Worm (Caenorhabditis elegans) whole organism, L4 larva: ENCODE results near the gene lec-1.

Experiments used
- D1046.2 ChIP-seq: fragments of 200-800 bp; sonication (Bioruptor generic); IDR thresholded peaks from 2 replicates; pipeline ENCODE4 v1.3.6; 2022; ENCODE audit warnings: missing genetic modification characterization, missing compliant biosample characterization
- F37D6.2 ChIP-seq: sonication (generic microtip); optimal IDR thresholded peaks from 2 replicates; lab custom pipeline; 2016; ENCODE audit warnings: mild to moderate bottlenecking, missing genetic modification characterization, missing compliant biosample characterization
- F49E8.2 ChIP-seq: sonication (generic microtip); optimal IDR thresholded peaks from 2 replicates; lab custom pipeline; 2016; ENCODE audit warnings: missing compliant biosample characterization, mild to moderate bottlenecking, missing genetic modification characterization, borderline replicate concordance
- T20F7.1 ChIP-seq: fragments of 200-800 bp; sonication (Bioruptor generic); optimal IDR thresholded peaks from 2 replicates; lab custom pipeline; 2018; ENCODE audit warnings: mild to moderate bottlenecking, missing genetic modification characterization, missing compliant biosample characterization
- T26A8.4 ChIP-seq: fragments of 200-800 bp; sonication (Bioruptor generic); IDR thresholded peaks from 2 replicates; pipeline ENCODE4 v1.3.6; 2022; ENCODE audit warnings: missing genetic modification characterization, missing compliant biosample characterization
- Y48G9A.11 ChIP-seq: fragments of 200-800 bp; sonication (Bioruptor generic); IDR thresholded peaks from 2 replicates; pipeline ENCODE4 v1.3.6; 2022; ENCODE audit warnings: missing genetic modification reagents, missing genetic modification characterization, missing compliant biosample characterization
- Y75B8A.6 ChIP-seq: fragments of 200-800 bp; sonication (Bioruptor generic); IDR thresholded peaks from 2 replicates; pipeline ENCODE4 v1.3.6; 2022; ENCODE audit warnings: missing genetic modification reagents, missing genetic modification characterization, missing compliant biosample characterization
- ZK337.2 ChIP-seq: fragments of 200-800 bp; sonication (Bioruptor generic); IDR thresholded peaks from 2 replicates; pipeline ENCODE4 v1.3.6; 2022; ENCODE audit warnings: missing genetic modification reagents, missing genetic modification characterization, missing compliant biosample characterization
- ZK546.5 ChIP-seq, 2 experiments: sonication (generic microtip); optimal IDR thresholded peaks; 2 replicates each; lab custom pipeline; 2017; ENCODE audit warnings: missing biosample characterization in 2 of 2, missing genetic modification characterization in 2 of 2
- aha-1 ChIP-seq: fragments of 150-350 bp; peaks from one replicate; lab custom pipeline; 2014; ENCODE audit warnings: missing biosample characterization, missing genetic modification characterization
- attf-4 ChIP-seq: sonication (generic microtip); optimal IDR thresholded peaks from 3 replicates; lab custom pipeline; 2017; ENCODE audit warnings: missing biosample characterization, missing genetic modification characterization
- ceh-62 ChIP-seq: sonication (generic microtip); optimal IDR thresholded peaks from 2 replicates; lab custom pipeline; 2017; ENCODE audit warnings: missing biosample characterization, missing genetic modification characterization
- daf-12 ChIP-seq: fragments of 150-350 bp; optimal IDR thresholded peaks from 2 replicates; lab custom pipeline; 2014; ENCODE audit warnings: missing biosample characterization, missing genetic modification reagents, missing genetic modification characterization
- daf-16 ChIP-seq, 3 experiments: sonication (generic microtip); optimal IDR thresholded peaks; 2 replicates each; lab custom pipeline; 2016 to 2017; ENCODE audit warnings: missing genetic modification characterization in 3 of 3, missing genetic modification reagents in 3 of 3, mild to moderate bottlenecking in 2 of 3, missing compliant biosample characterization in 2 of 3, missing biosample characterization in 1 of 3, moderate library complexity in 1 of 3
- dmd-9 ChIP-seq: fragments of 200-800 bp; sonication (Bioruptor generic); IDR thresholded peaks from 2 replicates; pipeline ENCODE4 v1.3.6; 2022; ENCODE audit warnings: missing genetic modification reagents, missing genetic modification characterization, missing compliant biosample characterization
- dpl-1 ChIP-seq: fragments of 150-350 bp; optimal IDR thresholded peaks from 2 replicates; lab custom pipeline; 2014; ENCODE audit warnings: missing biosample characterization, missing genetic modification reagents, missing genetic modification characterization
- duxl-1 ChIP-seq: sonication (generic microtip); optimal IDR thresholded peaks from 2 replicates; lab custom pipeline; 2016; ENCODE audit warnings: mild to moderate bottlenecking, missing genetic modification characterization, moderate library complexity, missing compliant biosample characterization; ENCODE audit not compliant: poor library complexity
- hlh-30 ChIP-seq: sonication (generic microtip); optimal IDR thresholded peaks from 2 replicates; lab custom pipeline; 2017; ENCODE audit warnings: antibody characterized with exemption, mild to moderate bottlenecking, missing genetic modification characterization, missing compliant biosample characterization; ENCODE audit not compliant: insufficient read depth
- lin-1 ChIP-seq: fragments of 200-800 bp; sonication (Bioruptor generic); IDR thresholded peaks from 2 replicates; pipeline ENCODE4 v1.3.6; 2022; ENCODE audit warnings: missing genetic modification reagents, missing genetic modification characterization, missing compliant biosample characterization
- lin-38 ChIP-seq: fragments of 200-800 bp; sonication (Bioruptor generic); IDR thresholded peaks from 2 replicates; pipeline ENCODE4 v1.3.6; 2022; ENCODE audit warnings: missing genetic modification reagents, missing genetic modification characterization, missing compliant biosample characterization
- lir-3 ChIP-seq: sonication (generic microtip); optimal IDR thresholded peaks from 2 replicates; lab custom pipeline; 2016; ENCODE audit warnings: mild to moderate bottlenecking, missing genetic modification characterization, missing compliant biosample characterization
- lsy-2 ChIP-seq, 2 experiments: fragments of 150-350 bp in 1 of 2; sonication (generic microtip) in 1 of 2; optimal IDR thresholded peaks; 2 replicates each; lab custom pipeline; 2014 to 2017; ENCODE audit warnings: missing biosample characterization in 2 of 2, missing genetic modification characterization in 2 of 2
- madf-5 ChIP-seq, 2 experiments: fragments of 200-800 bp; sonication (Bioruptor generic); IDR thresholded peaks; 2 replicates each; pipeline ENCODE4 v1.3.6; 2022; ENCODE audit warnings: missing compliant biosample characterization in 2 of 2, missing genetic modification characterization in 2 of 2
- mep-1 ChIP-seq: fragments of 150-350 bp; sonication (generic microtip); optimal IDR thresholded peaks from 3 replicates; lab custom pipeline; 2014; ENCODE audit warnings: missing biosample characterization, missing genetic modification characterization
- nhr-102 ChIP-seq: sonication (generic microtip); optimal IDR thresholded peaks from 2 replicates; lab custom pipeline; 2016; ENCODE audit warnings: mild to moderate bottlenecking, missing genetic modification characterization, moderate library complexity, missing compliant biosample characterization
- nhr-11 ChIP-seq: fragments of 150-350 bp; optimal IDR thresholded peaks from 2 replicates; lab custom pipeline; 2014; ENCODE audit warnings: missing biosample characterization, missing genetic modification characterization
- nhr-42 ChIP-seq: fragments of 200-800 bp; sonication (Bioruptor generic); IDR thresholded peaks from 2 replicates; pipeline ENCODE4 v1.3.6; 2022; ENCODE audit warnings: missing genetic modification characterization, missing compliant biosample characterization
- nhr-76 ChIP-seq: fragments of 150-350 bp; optimal IDR thresholded peaks from 2 replicates; lab custom pipeline; 2014; ENCODE audit warnings: missing biosample characterization, missing genetic modification characterization
- nhr-77 ChIP-seq: fragments of 150-350 bp; optimal IDR thresholded peaks from 2 replicates; lab custom pipeline; 2014; ENCODE audit warnings: missing biosample characterization, missing genetic modification characterization
- pha-4 ChIP-seq, 2 experiments: fragments of 150-350 bp in 1 of 2; fragments of 200-800 bp in 1 of 2; sonication (Bioruptor generic) in 1 of 2; IDR thresholded peaks in 1 of 2; optimal IDR thresholded peaks in 1 of 2; 2 replicates each; pipeline versions ENCODE4 v1.3.6 to Lab custom; 2014 to 2022; ENCODE audit warnings: missing genetic modification characterization in 2 of 2, missing genetic modification reagents in 2 of 2, missing biosample characterization in 1 of 2, missing compliant biosample characterization in 1 of 2
- php-3 ChIP-seq: fragments of 200-800 bp; sonication (Bioruptor generic); IDR thresholded peaks from 2 replicates; pipeline ENCODE4 v1.3.6; 2022; ENCODE audit warnings: missing genetic modification reagents, missing genetic modification characterization, missing compliant biosample characterization
- sdz-12 ChIP-seq: fragments of 200-800 bp; sonication (Bioruptor generic); optimal IDR thresholded peaks from 2 replicates; lab custom pipeline; 2018; ENCODE audit warnings: mild to moderate bottlenecking, missing genetic modification characterization, missing compliant biosample characterization
- set-16 ChIP-seq: fragments of 200-800 bp; sonication (Bioruptor generic); IDR thresholded peaks from 2 replicates; pipeline ENCODE4 v1.3.6; 2022; ENCODE audit warnings: missing genetic modification reagents, missing genetic modification characterization, missing compliant biosample characterization
- skn-1 ChIP-seq: fragments of 150-350 bp; optimal IDR thresholded peaks from 2 replicates; lab custom pipeline; 2014; ENCODE audit warnings: missing biosample characterization, missing genetic modification characterization
- snpc-1.2 ChIP-seq: fragments of 200-800 bp; sonication (Bioruptor generic); IDR thresholded peaks from 2 replicates; pipeline ENCODE4 v1.3.6; 2022; ENCODE audit warnings: missing genetic modification reagents, missing genetic modification characterization, missing compliant biosample characterization
- snpc-4 ChIP-seq: fragments of 150-350 bp; optimal IDR thresholded peaks from 2 replicates; lab custom pipeline; 2014; ENCODE audit warnings: missing biosample characterization, missing genetic modification characterization
- spr-3 ChIP-seq: fragments of 200-800 bp; sonication (Bioruptor generic); optimal IDR thresholded peaks from 2 replicates; lab custom pipeline; 2018; ENCODE audit warnings: mild to moderate bottlenecking, missing genetic modification characterization, missing compliant biosample characterization
- tra-1 ChIP-seq: fragments of 200-800 bp; sonication (Bioruptor generic); IDR thresholded peaks from 2 replicates; pipeline ENCODE4 v1.3.6; 2022; ENCODE audit warnings: missing genetic modification reagents, missing genetic modification characterization, missing compliant biosample characterization
- unc-62 ChIP-seq, 3 experiments: fragments of 150-350 bp in 1 of 3; sonication (generic microtip); optimal IDR thresholded peaks in 2 of 3; peaks in 1 of 3; 1 replicate in 1 of 3; 2 replicates in 2 of 3; lab custom pipeline; 2014 to 2017; ENCODE audit warnings: missing biosample characterization in 3 of 3, missing genetic modification characterization in 3 of 3, missing genetic modification reagents in 3 of 3, missing genotype in 1 of 3
- vab-7 ChIP-seq: fragments of 200-800 bp; sonication (Bioruptor generic); IDR thresholded peaks from 2 replicates; pipeline ENCODE4 v1.3.6; 2022; ENCODE audit warnings: missing genetic modification reagents, missing genetic modification characterization, missing compliant biosample characterization
- zag-1 ChIP-seq: fragments of 150-350 bp; optimal IDR thresholded peaks from 2 replicates; lab custom pipeline; 2014; ENCODE audit warnings: missing biosample characterization, missing genetic modification characterization
- zfp-3 ChIP-seq: fragments of 200-800 bp; sonication (Bioruptor generic); conservative IDR thresholded peaks from 2 replicates; pipeline ENCODE4 v1.3.6; 2022; ENCODE audit warnings: missing genetic modification reagents, missing genetic modification characterization, missing compliant biosample characterization

The lec-1 gene

DNA sequence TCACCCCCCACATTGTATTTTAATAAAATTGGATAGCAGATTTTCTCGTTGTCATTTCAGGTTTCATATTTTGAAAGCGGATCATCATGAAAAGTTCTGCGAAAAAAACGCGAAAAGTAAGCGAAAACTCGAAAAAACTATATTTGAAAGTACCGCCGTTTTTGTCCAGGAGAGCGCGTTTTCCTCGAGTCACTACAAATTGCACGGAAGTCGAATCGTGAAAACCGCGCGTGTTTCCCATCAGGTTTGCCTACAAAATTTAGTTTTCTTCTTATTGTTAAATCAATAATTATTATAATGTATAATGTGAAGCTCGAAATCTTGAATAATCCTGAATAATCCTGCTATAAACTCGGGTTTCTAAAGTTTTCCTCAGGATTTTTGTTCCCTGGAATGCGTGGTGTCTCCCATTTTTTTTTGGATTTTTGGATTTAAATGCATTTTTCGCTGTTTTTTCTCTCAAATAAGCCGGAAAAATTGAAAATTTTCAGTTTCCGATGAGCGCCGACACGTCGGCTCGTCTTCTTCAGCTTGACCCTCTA, 4.4 kb downstream of the lec-1 start, which contains the start of gene btf-1 (continued):
- TF ChIP-seq daf-16 (GFP tag; optimal IDR thresholded peaks at IDR 0.05; lab: Kevin White, UChicago) (peak in 1 of 2 experiments; percentile 15), daf-16 (tag; optimal IDR thresholded peaks at IDR 0.05; lab: Kevin White, UChicago) (peak; percentile 65), spr-3 (GFP tag; lab: Kevin White, UChicago) (peak; percentile 20), ZK546.5 (tag; optimal IDR thresholded peaks at IDR 0.05; lab: Kevin White, UChicago) (no peak), dmd-9 (GFP tag; lab: Robert Waterston, UW) (peak; percentile 50; the same call in 1 of the 2 replicates), set-16 (GFP tag; lab: Robert Waterston, UW) (no peak), lin-1 (GFP tag; lab: Robert Waterston, UW) (no peak), lin-38 (peak; percentile 94), hlh-30 (tag; lab: Kevin White, UChicago) (peak; percentile 36), T26A8.4 (GFP tag; lab: Robert Waterston, UW) (peak; percentile 69), lir-3 (tag; lab: Kevin White, UChicago) (peak; percentile 54), skn-1 (tag; lab: Kevin White, UChicago) (no peak), zag-1 (tag; lab: Kevin White, UChicago) (no peak), ceh-62 (tag; lab: Kevin White, UChicago) (no peak), sdz-12 (GFP tag; lab: Kevin White, UChicago) (peak; percentile 59), F49E8.2 (tag; lab: Kevin White, UChicago) (no peak), D1046.2 (GFP tag; lab: Robert Waterston, UW) (no peak), snpc-1.2 (GFP tag; lab: Robert Waterston, UW) (0 out of 2 replicates have a peak, but pooled peaks have one; percentile 17), ZK337.2 (GFP tag; lab: Robert Waterston, UW) (no peak), zfp-3 (GFP tag; lab: Robert Waterston, UW) (peak; percentile 72), pha-4 (GFP tag; IDR thresholded peaks at IDR 0.05; lab: Robert Waterston, UW) (peak; percentile 50; the same call in 1 of the 2 replicates), pha-4 (tag; optimal IDR thresholded peaks at IDR 0.05; lab: Kevin White, UChicago) (no peak), nhr-77 (peak; percentile 54), php-3 (0 out of 2 replicates have a peak, but pooled peaks have one; percentile 32), tra-1 (GFP tag; lab: Robert Waterston, UW) (0 out of 2 replicates have a peak, but pooled peaks have one; percentile 37), vab-7 (GFP tag; lab: Robert Waterston, UW) (no peak), F37D6.2 (tag; lab: Kevin White, UChicago) (peak; percentile 52), nhr-76 (no peak), T20F7.1 (GFP tag; lab: Kevin White, UChicago) (no peak), mep-1 (tag; lab: Kevin White, UChicago) (peak; percentile 86), dpl-1 (GFP tag; lab: Kevin White, UChicago) (peak; percentile 94), madf-5 (GFP tag; IDR thresholded peaks at IDR 0.05; lab: Robert Waterston, UW) (no peak), nhr-11 (tag; lab: Kevin White, UChicago) (peak; percentile 52)

DNA sequence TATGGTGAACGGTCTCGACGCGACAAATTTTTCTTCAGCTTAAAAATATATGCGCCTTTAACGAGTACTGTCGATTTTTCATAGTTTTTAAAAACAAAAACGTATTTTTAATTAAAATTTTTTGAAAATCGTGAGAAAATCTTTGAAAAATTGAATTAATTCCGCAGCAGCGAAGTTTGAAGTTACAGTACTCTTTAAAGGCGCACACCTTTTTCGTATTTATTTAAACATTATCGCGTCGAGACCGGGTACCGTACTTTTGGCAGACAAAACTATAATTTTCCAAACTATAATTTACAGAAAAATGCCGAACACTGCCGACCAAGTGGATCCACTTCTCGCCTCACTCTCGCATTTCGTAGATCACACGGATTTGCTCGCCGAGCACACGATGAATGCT, 20.4 kb downstream of the lec-1 start, which contains the start of gene F15D4.2:
Gene F15D4.2 (plus strand): TSS at position 301 of the 400 bp plus-strand sequence.
- TF ChIP-seq attf-4 (tag; lab: Kevin White, UChicago), result no peak
- 0 out of 2 replicates have a peak, but pooled peaks have one; percentile 21 for TF ChIP-seq php-3

DNA sequence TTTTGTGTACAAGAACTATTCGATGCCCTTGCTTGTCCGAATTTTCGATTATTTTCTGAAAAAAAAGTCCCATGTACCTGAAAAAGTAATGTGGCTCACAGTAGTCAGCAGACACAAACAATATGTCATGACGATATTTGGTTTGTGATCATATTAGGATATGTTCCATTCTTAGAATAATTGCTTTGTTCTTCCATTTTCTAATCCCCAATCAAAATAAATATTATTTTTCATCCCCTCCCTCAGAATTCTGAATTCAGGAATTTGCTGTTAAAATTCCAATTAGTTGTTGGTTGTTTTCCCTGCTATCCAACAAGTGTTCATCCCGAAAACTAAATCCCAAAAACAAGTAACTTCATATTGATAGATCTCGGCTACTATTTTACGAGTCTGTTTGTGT, 24.0 kb downstream of the lec-1 start:
- TF ChIP-seq dpl-1 (GFP tag; lab: Kevin White, UChicago), result no peak
- TF ChIP-seq aha-1, result peak; percentile 87
- TF ChIP-seq daf-12, result no peak
- no peak for TF ChIP-seq pha-4 (GFP tag; IDR thresholded peaks at IDR 0.05; lab: Robert Waterston, UW)
- no peak for TF ChIP-seq pha-4 (tag; optimal IDR thresholded peaks at IDR 0.05; lab: Kevin White, UChicago)
- TF ChIP-seq nhr-42 (GFP tag; lab: Robert Waterston, UW), result no peak
- TF ChIP-seq nhr-102, result no peak
- no peak for TF ChIP-seq duxl-1 (tag; lab: Kevin White, UChicago)
- TF ChIP-seq Y75B8A.6 (GFP tag; lab: Robert Waterston, UW), result no peak
- peak in 1 of 2 experiments; percentile 67 for TF ChIP-seq unc-62 (GFP tag; optimal IDR thresholded peaks at IDR 0.05 in 1 of 2; lab: Kevin White, UChicago)
- TF ChIP-seq unc-62 (tag; optimal IDR thresholded peaks at IDR 0.05; lab: Kevin White, UChicago), result no peak
- TF ChIP-seq lsy-2 (tag; optimal IDR thresholded peaks at IDR 0.05; lab: Kevin White, UChicago), result no peak
- no peak for TF ChIP-seq F49E8.2 (tag; lab: Kevin White, UChicago)
- TF ChIP-seq daf-16 (GFP tag; optimal IDR thresholded peaks at IDR 0.05; lab: Kevin White, UChicago), result no peak
- TF ChIP-seq daf-16 (tag; optimal IDR thresholded peaks at IDR 0.05; lab: Kevin White, UChicago), result no peak
- no peak for TF ChIP-seq snpc-4
- no peak for TF ChIP-seq Y48G9A.11 (GFP tag; lab: Robert Waterston, UW)
- TF ChIP-seq, all 104 proteins: peak for 2
